Fruit fly (Drosophila melanogaster) whole organism, embryonic: ENCODE results near the gene unk.

Source experiments
- C15 ChIP-seq: fragments of 200-800 bp; sonication (Bioruptor generic); IDR thresholded peaks from 3 replicates; pipeline ENCODE4 v1.3.6; 2022; ENCODE audit warnings: missing biosample characterization, missing genetic modification characterization
- CG12299 ChIP-seq: fragments of 200-800 bp; sonication (Bioruptor generic); optimal IDR thresholded peaks from 2 replicates; lab custom pipeline; 2018; ENCODE audit warnings: missing biosample characterization, mild to moderate bottlenecking, missing genetic modification characterization
- CG13894 ChIP-seq: fragments of 200-800 bp; sonication (Bioruptor generic); optimal IDR thresholded peaks from 3 replicates; lab custom pipeline; 2018; ENCODE audit warnings: missing biosample characterization, mild to moderate bottlenecking, missing genetic modification characterization, moderate library complexity
- CG2202 ChIP-seq: fragments of 200-800 bp; sonication (Bioruptor generic); optimal IDR thresholded peaks from 2 replicates; lab custom pipeline; 2018; ENCODE audit warnings: missing biosample characterization, mild to moderate bottlenecking, missing genetic modification characterization
- CG2875 ChIP-seq: fragments of 200-800 bp; sonication (Bioruptor generic); optimal IDR thresholded peaks from 2 replicates; lab custom pipeline; 2017; ENCODE audit warnings: missing biosample characterization, mild to moderate bottlenecking, missing genetic modification characterization, missing genetic modification reagents
- CG3847 ChIP-seq: fragments of 200-800 bp; sonication (Bioruptor generic); IDR thresholded peaks from 2 replicates; pipeline ENCODE4 v1.3.6; 2022; ENCODE audit warnings: missing biosample characterization, missing genetic modification characterization
- CG4424 ChIP-seq: fragments of 200-800 bp; sonication (Bioruptor generic); optimal IDR thresholded peaks from 3 replicates; lab custom pipeline; 2016; ENCODE audit warnings: missing biosample characterization, missing genetic modification characterization
- CG5180 ChIP-seq: fragments of 200-800 bp; sonication (Bioruptor generic); optimal IDR thresholded peaks from 3 replicates; lab custom pipeline; 2017; ENCODE audit warnings: missing biosample characterization, missing genetic modification characterization, mild to moderate bottlenecking, moderate library complexity, missing genetic modification reagents
- CG6654 ChIP-seq: fragments of 200-800 bp; sonication (Bioruptor generic); optimal IDR thresholded peaks from 2 replicates; lab custom pipeline; 2017; ENCODE audit warnings: missing biosample characterization, mild to moderate bottlenecking, missing genetic modification characterization
- CG7928 ChIP-seq: fragments of 200-800 bp; sonication (Bioruptor generic); optimal IDR thresholded peaks from 2 replicates; lab custom pipeline; 2017; ENCODE audit warnings: missing biosample characterization, mild to moderate bottlenecking, missing genetic modification characterization
- CG8765 ChIP-seq: fragments of 200-800 bp; sonication (Bioruptor generic); IDR thresholded peaks from 2 replicates; pipeline ENCODE4 v1.3.6; 2022; ENCODE audit warnings: missing biosample characterization, missing genetic modification characterization
- Chrac-16 ChIP-seq: fragments of 200-800 bp; sonication (Bioruptor generic); optimal IDR thresholded peaks from 3 replicates; lab custom pipeline; 2016; ENCODE audit warnings: missing biosample characterization, missing genetic modification characterization
- Dbx ChIP-seq: fragments of 200-800 bp; sonication (Bioruptor generic); IDR thresholded peaks from 3 replicates; pipeline ENCODE4 v1.3.6; 2022; ENCODE audit warnings: missing biosample characterization, missing genetic modification characterization
- Dfd ChIP-seq, 2 experiments: fragments of >200 bp; optimal IDR thresholded peaks; 2 replicates each; lab custom pipeline; 2017; ENCODE audit warnings: missing biosample characterization in 2 of 2, missing genetic modification characterization in 2 of 2
- Dp ChIP-seq: fragments of 200-800 bp; sonication (Bioruptor generic); optimal IDR thresholded peaks from 2 replicates; lab custom pipeline; 2018; ENCODE audit warnings: missing biosample characterization, mild to moderate bottlenecking, missing genetic modification characterization, moderate library complexity
- Dref ChIP-seq: fragments of 200-800 bp; sonication (Bioruptor generic); IDR thresholded peaks from 2 replicates; pipeline ENCODE4 v1.3.6; 2022; ENCODE audit warnings: missing biosample characterization, missing genetic modification characterization
- GATAe ChIP-seq: fragments of 200-800 bp; sonication (Bioruptor generic); conservative IDR thresholded peaks from 2 replicates; pipeline ENCODE4 v1.3.6; 2022; ENCODE audit warnings: missing biosample characterization, missing genetic modification characterization
- Gug ChIP-seq: fragments of 200-800 bp; sonication (Bioruptor generic); IDR thresholded peaks from 4 replicates; pipeline ENCODE4 v1.3.6; 2022; ENCODE audit warnings: missing biosample characterization, missing genetic modification characterization
- HLH54F ChIP-seq: fragments of 200-800 bp; sonication (Bioruptor generic); optimal IDR thresholded peaks from 3 replicates; lab custom pipeline; 2016; ENCODE audit warnings: missing biosample characterization, missing genetic modification characterization
- Hr3 ChIP-seq: fragments of 200-800 bp; sonication (Bioruptor generic); optimal IDR thresholded peaks from 3 replicates; lab custom pipeline; 2016; ENCODE audit warnings: missing biosample characterization, missing genetic modification characterization
- Hr78 ChIP-seq, 2 experiments: fragments of 200-800 bp in 1 of 2; fragments of >200 bp in 1 of 2; sonication (Bioruptor generic) in 1 of 2; optimal IDR thresholded peaks; 2 replicates each; lab custom pipeline; 2017 to 2019; ENCODE audit warnings: missing biosample characterization in 2 of 2, missing genetic modification characterization in 2 of 2, mild to moderate bottlenecking in 1 of 2, moderate library complexity in 1 of 2
- MESR4 ChIP-seq: fragments of 200-800 bp; sonication (Bioruptor generic); optimal IDR thresholded peaks from 2 replicates; lab custom pipeline; 2018; ENCODE audit warnings: missing biosample characterization, mild to moderate bottlenecking, missing genetic modification characterization, moderate library complexity
- Mad ChIP-seq: fragments of 200-800 bp; sonication (Bioruptor generic); optimal IDR thresholded peaks from 2 replicates; lab custom pipeline; 2016; ENCODE audit warnings: missing biosample characterization, missing genetic modification characterization
- PHDP ChIP-seq: fragments of 200-800 bp; sonication (Bioruptor generic); optimal IDR thresholded peaks from 3 replicates; lab custom pipeline; 2018; ENCODE audit warnings: missing biosample characterization, mild to moderate bottlenecking, missing genetic modification characterization, moderate library complexity
- Poxn ChIP-seq: fragments of 200-800 bp; sonication (Bioruptor generic); IDR thresholded peaks from 2 replicates; pipeline ENCODE4 v1.3.6; 2022; ENCODE audit warnings: missing biosample characterization, missing genetic modification characterization
- Spps ChIP-seq: fragments of 200-800 bp; sonication (Bioruptor generic); optimal IDR thresholded peaks from 2 replicates; lab custom pipeline; 2018; ENCODE audit warnings: missing biosample characterization, mild to moderate bottlenecking, missing genetic modification characterization
- Tbp ChIP-seq: fragments of >200 bp; optimal IDR thresholded peaks from 2 replicates; lab custom pipeline; 2018; ENCODE audit warnings: missing biosample characterization, missing genetic modification characterization
- bcd ChIP-seq: fragments of 200-800 bp; sonication (Bioruptor generic); optimal IDR thresholded peaks from 2 replicates; lab custom pipeline; 2017; ENCODE audit warnings: missing biosample characterization, mild to moderate bottlenecking, missing genetic modification characterization
- cad ChIP-seq: fragments of >200 bp; optimal IDR thresholded peaks from 2 replicates; lab custom pipeline; 2017; ENCODE audit warnings: missing biosample characterization, missing genetic modification characterization
- corto ChIP-seq: fragments of 200-800 bp; sonication (Bioruptor generic); optimal IDR thresholded peaks from 2 replicates; lab custom pipeline; 2016; ENCODE audit warnings: missing biosample characterization, mild to moderate bottlenecking, missing genetic modification characterization, moderate library complexity
- crc ChIP-seq: fragments of 200-800 bp; sonication (Bioruptor generic); optimal IDR thresholded peaks from 2 replicates; lab custom pipeline; 2016; ENCODE audit warnings: missing biosample characterization, missing genetic modification characterization
- crol ChIP-seq: fragments of 200-800 bp; sonication (Bioruptor generic); IDR thresholded peaks from 2 replicates; pipeline ENCODE4 v1.3.6; 2022; ENCODE audit warnings: missing biosample characterization, missing genetic modification characterization
- ftz-f1 ChIP-seq: fragments of 200-800 bp; sonication (Bioruptor generic); optimal IDR thresholded peaks from 2 replicates; lab custom pipeline; 2016; ENCODE audit warnings: missing biosample characterization, missing genetic modification characterization
- gfzf ChIP-seq: fragments of 200-800 bp; sonication (Bioruptor generic); optimal IDR thresholded peaks from 2 replicates; lab custom pipeline; 2016; ENCODE audit warnings: missing biosample characterization, mild to moderate bottlenecking, missing genetic modification characterization, moderate library complexity
- gsb-n ChIP-seq: fragments of 200-800 bp; sonication (Bioruptor generic); optimal IDR thresholded peaks from 3 replicates; lab custom pipeline; 2018; ENCODE audit warnings: missing biosample characterization, mild to moderate bottlenecking, missing genetic modification characterization
- gt ChIP-seq: fragments of 200-800 bp; sonication (Bioruptor generic); IDR thresholded peaks from 2 replicates; pipeline ENCODE4 v1.3.6; 2022; ENCODE audit warnings: missing biosample characterization, missing genetic modification characterization
- jumu ChIP-seq: fragments of 200-800 bp; sonication (Bioruptor generic); optimal IDR thresholded peaks from 3 replicates; lab custom pipeline; 2016; ENCODE audit warnings: missing biosample characterization, missing genetic modification characterization
- ken ChIP-seq: fragments of 200-800 bp; sonication (Bioruptor generic); IDR thresholded peaks from 3 replicates; pipeline ENCODE4 v1.3.6; 2022; ENCODE audit warnings: missing biosample characterization, missing genetic modification characterization
- knrl ChIP-seq: fragments of 200-800 bp; sonication (Bioruptor generic); IDR thresholded peaks from 3 replicates; pipeline ENCODE4 v1.3.6; 2022; ENCODE audit warnings: missing biosample characterization, missing genetic modification characterization; ENCODE audit not compliant: partially characterized antibody
- otp ChIP-seq: fragments of 200-800 bp; sonication (Bioruptor generic); IDR thresholded peaks from 3 replicates; pipeline ENCODE4, ENCODE4 v1.3.6; 2022; ENCODE audit warnings: missing biosample characterization, missing genetic modification characterization
- phol ChIP-seq: fragments of 200-800 bp; sonication (Bioruptor generic); optimal IDR thresholded peaks from 3 replicates; lab custom pipeline; 2018; ENCODE audit warnings: missing biosample characterization, mild to moderate bottlenecking, missing genetic modification characterization, moderate library complexity
- ranshi ChIP-seq: fragments of 200-800 bp; sonication (Bioruptor generic); IDR thresholded peaks from 2 replicates; pipeline ENCODE4 v1.3.6; 2022; ENCODE audit warnings: missing biosample characterization, missing genetic modification characterization
- schlank ChIP-seq: fragments of 200-800 bp; sonication (Bioruptor generic); optimal IDR thresholded peaks from 2 replicates; lab custom pipeline; 2018; ENCODE audit warnings: missing biosample characterization, mild to moderate bottlenecking, missing genetic modification characterization
- sens ChIP-seq: fragments of 200-800 bp; sonication (Bioruptor generic); peaks from one replicate; lab custom pipeline; 2016; ENCODE audit warnings: missing biosample characterization, missing genetic modification characterization
- seq ChIP-seq: fragments of 200-800 bp; sonication (Bioruptor generic); IDR thresholded peaks from 2 replicates; pipeline ENCODE4 v1.3.6; 2022; ENCODE audit warnings: missing biosample characterization, missing genetic modification characterization
- slbo ChIP-seq: fragments of 200-800 bp; sonication (Bioruptor generic); IDR thresholded peaks from 2 replicates; pipeline ENCODE4 v1.3.6; 2022; ENCODE audit warnings: missing biosample characterization, missing genetic modification characterization
- stc ChIP-seq: fragments of 200-800 bp; sonication (Bioruptor generic); IDR thresholded peaks from 2 replicates; pipeline ENCODE4 v1.3.6; 2022; ENCODE audit warnings: missing biosample characterization, missing genetic modification characterization
- stwl ChIP-seq: fragments of 200-800 bp; sonication (Bioruptor generic); optimal IDR thresholded peaks from 3 replicates; lab custom pipeline; 2018; ENCODE audit warnings: missing biosample characterization, mild to moderate bottlenecking, missing genetic modification characterization, moderate library complexity
- tin ChIP-seq: fragments of 200-800 bp; sonication (Bioruptor generic); optimal IDR thresholded peaks from 3 replicates; lab custom pipeline; 2016; ENCODE audit warnings: missing biosample characterization, missing genetic modification characterization
- toy ChIP-seq: fragments of 200-800 bp; sonication (Bioruptor generic); IDR thresholded peaks from 2 replicates; pipeline ENCODE4 v1.3.6; 2022; ENCODE audit warnings: missing biosample characterization, missing genetic modification characterization
- vfl ChIP-seq: fragments of 200-800 bp; sonication (Bioruptor generic); optimal IDR thresholded peaks from 2 replicates; lab custom pipeline; 2016; ENCODE audit warnings: missing biosample characterization, missing genetic modification characterization
- yki ChIP-seq: fragments of >200 bp; optimal IDR thresholded peaks from 3 replicates; lab custom pipeline; 2018

The unk gene

dm6 chr3R:23175376-23175775 lies 17.7 kb upstream of the unk start (continued):
- peak; percentile 75 for TF ChIP-seq CG6654 (GFP tag; lab: Kevin White, UChicago)
- TF ChIP-seq corto (GFP tag; lab: Kevin White, UChicago), result peak; percentile 88
- peak; percentile 89 for TF ChIP-seq bcd (GFP tag; lab: Kevin White, UChicago)
- TF ChIP-seq Mad (GFP tag; lab: Kevin White, UChicago), result peak; percentile 76
- peak in 1 of 2 experiments; percentile 73 for TF ChIP-seq Hr78 (GFP tag; optimal IDR thresholded peaks at IDR 0.05; lab: Kevin White, UChicago)
- TF ChIP-seq GATAe, result no peak
- TF ChIP-seq tin, result peak; percentile 91
- peak; percentile 90 for TF ChIP-seq Chrac-16 (GFP tag; lab: Kevin White, UChicago)
- TF ChIP-seq CG3847 (GFP tag; lab: Robert Waterston, UW), result peak; percentile 54
- peak; percentile 84 for TF ChIP-seq crc (GFP tag; lab: Kevin White, UChicago)
- TF ChIP-seq Gug, result peak; percentile 74
- TF ChIP-seq gsb-n (tag; lab: Kevin White, UChicago), result peak; percentile 93
- TF ChIP-seq Hr3 (GFP tag; lab: Kevin White, UChicago), result peak; percentile 93
- TF ChIP-seq cad (GFP tag; lab: Kevin White, UChicago), result no peak
- TF ChIP-seq ken (GFP tag; lab: Robert Waterston, UW), result peak; percentile 87
- TF ChIP-seq Spps, result peak; percentile 93
- TF ChIP-seq HLH54F (GFP tag; lab: Kevin White, UChicago), result peak; percentile 75
- no peak for TF ChIP-seq knrl
- TF ChIP-seq stwl, result peak; percentile 62
- TF ChIP-seq CG4424 (GFP tag; lab: Kevin White, UChicago), result peak; percentile 94
- TF ChIP-seq schlank (tag; lab: Kevin White, UChicago), result no peak
- TF ChIP-seq CG2875 (GFP tag; lab: Kevin White, UChicago), result peak; percentile 87
- peak; percentile 95 for TF ChIP-seq phol
- TF ChIP-seq otp (GFP tag; lab: Robert Waterston, UW), result peak; percentile 91
- peak; percentile 6 for TF ChIP-seq vfl
- TF ChIP-seq gfzf (GFP tag; lab: Kevin White, UChicago), result no peak
- peak; percentile 88 for TF ChIP-seq jumu (GFP tag; lab: Kevin White, UChicago)
- TF ChIP-seq sens (GFP tag; lab: Kevin White, UChicago), result peak; percentile 98
- TF ChIP-seq toy (GFP tag; lab: Robert Waterston, UW), result peak; percentile 51; the same call in 1 of the 2 replicates
- peak; percentile 51; the same call in 1 of the 2 replicates for TF ChIP-seq CG8765 (GFP tag; lab: Robert Waterston, UW)
- peak; percentile 23 for TF ChIP-seq MESR4 (GFP tag; lab: Kevin White, UChicago)
- TF ChIP-seq slbo (GFP tag; lab: Robert Waterston, UW), result peak; percentile 87
- TF ChIP-seq Poxn (GFP tag; lab: Robert Waterston, UW), result no peak
- TF ChIP-seq CG5180 (GFP tag; lab: Kevin White, UChicago), result peak; percentile 77
- peak; percentile 84 for TF ChIP-seq CG2202 (tag; lab: Kevin White, UChicago)
- TF ChIP-seq CG13894 (tag; lab: Kevin White, UChicago), result no peak
- TF ChIP-seq C15 (GFP tag; lab: Robert Waterston, UW), result peak; percentile 73; the same call in 2 of the 3 replicates
- no peak for TF ChIP-seq Dp (GFP tag; lab: Kevin White, UChicago)
- no peak for TF ChIP-seq ftz-f1 (GFP tag; lab: Kevin White, UChicago)
- TF ChIP-seq Dref (GFP tag; lab: Robert Waterston, UW), result no peak
- TF ChIP-seq crol (GFP tag; lab: Robert Waterston, UW), result peak; percentile 65
- peak; percentile 93 for TF ChIP-seq stc (GFP tag; lab: Robert Waterston, UW)
- peak; percentile 86 for TF ChIP-seq seq
- no peak for TF ChIP-seq yki (lab: Kevin White, UChicago)
- TF ChIP-seq gt (GFP tag; lab: Robert Waterston, UW), result peak; percentile 58; the same call in 1 of the 2 replicates
- peak; percentile 92 for TF ChIP-seq ranshi (GFP tag; lab: Robert Waterston, UW)
- TF ChIP-seq CG12299 (tag; lab: Kevin White, UChicago), result peak; percentile 73
- peak; percentile 94 for TF ChIP-seq PHDP (tag; lab: Kevin White, UChicago)
- TF ChIP-seq Tbp (GFP tag; lab: Kevin White, UChicago), result no peak
- peak; percentile 19 for TF ChIP-seq CG7928 (GFP tag; lab: Kevin White, UChicago)
- no peak for TF ChIP-seq Dfd (GFP tag; optimal IDR thresholded peaks at IDR 0.05; lab: Kevin White, UChicago)
- peak; percentile 66; the same call in 2 of the 3 replicates for TF ChIP-seq Dbx
